Fruit fly (Drosophila melanogaster) whole organism, embryonic: ENCODE data around the gene Cpr92A.

Source experiments
- Antp ChIP-seq: fragments of 200-800 bp; sonication (Bioruptor generic); optimal IDR thresholded peaks from 3 replicates; lab custom pipeline; 2016; ENCODE audit warnings: missing biosample characterization, missing genetic modification characterization
- Asciz ChIP-seq: fragments of 200-800 bp; sonication (Bioruptor generic); optimal IDR thresholded peaks from 2 replicates; lab custom pipeline; 2017; ENCODE audit warnings: missing biosample characterization, mild to moderate bottlenecking, missing genetic modification characterization, missing genetic modification reagents
- Blimp-1 ChIP-seq: fragments of 200-800 bp; sonication (Bioruptor generic); optimal IDR thresholded peaks from 3 replicates; lab custom pipeline; 2018; ENCODE audit warnings: missing biosample characterization, missing genetic modification characterization, mild to moderate bottlenecking, moderate library complexity, missing genetic modification reagents
- BtbVII ChIP-seq: fragments of 200-800 bp; sonication (Bioruptor generic); optimal IDR thresholded peaks from 3 replicates; lab custom pipeline; 2017; ENCODE audit warnings: missing biosample characterization, mild to moderate bottlenecking, missing genetic modification characterization
- CG10959 ChIP-seq: fragments of 200-800 bp; sonication (Bioruptor generic); IDR thresholded peaks from 2 replicates; pipeline ENCODE4 v1.3.6; 2022; ENCODE audit warnings: missing biosample characterization, missing genetic modification characterization
- CG11695 ChIP-seq: fragments of 200-800 bp; sonication (Bioruptor generic); IDR thresholded peaks from 3 replicates; pipeline ENCODE4 v1.3.6; 2022; ENCODE audit warnings: missing biosample characterization, missing genetic modification characterization
- CG1233 ChIP-seq: fragments of 200-800 bp; sonication (Bioruptor generic); optimal IDR thresholded peaks from 4 replicates; lab custom pipeline; 2018; ENCODE audit warnings: missing biosample characterization, mild to moderate bottlenecking, missing genetic modification characterization
- CG14050 ChIP-seq: fragments of 200-800 bp; sonication (Bioruptor generic); IDR thresholded peaks from 3 replicates; pipeline ENCODE4 v1.3.6; 2022; ENCODE audit warnings: missing biosample characterization, missing genetic modification characterization
- CG1529 ChIP-seq: fragments of 200-800 bp; sonication (Bioruptor generic); optimal IDR thresholded peaks from 3 replicates; lab custom pipeline; 2018; ENCODE audit warnings: missing biosample characterization, missing genetic modification characterization
- CG16779 ChIP-seq: fragments of 200-800 bp; sonication (Bioruptor generic); IDR thresholded peaks from 2 replicates; pipeline ENCODE4 v1.3.6; 2022; ENCODE audit warnings: missing biosample characterization, missing genetic modification characterization
- CG16815 ChIP-seq: fragments of 200-800 bp; sonication (Bioruptor generic); optimal IDR thresholded peaks from 3 replicates; lab custom pipeline; 2017; ENCODE audit warnings: missing biosample characterization, mild to moderate bottlenecking, missing genetic modification characterization
- CG17328 ChIP-seq: fragments of 200-800 bp; sonication (Bioruptor generic); IDR thresholded peaks from 2 replicates; pipeline ENCODE4 v1.3.6; 2022; ENCODE audit warnings: missing biosample characterization, missing genetic modification characterization
- CG17385 ChIP-seq: fragments of 200-800 bp; sonication (Bioruptor generic); optimal IDR thresholded peaks from 3 replicates; lab custom pipeline; 2018; ENCODE audit warnings: missing biosample characterization, mild to moderate bottlenecking, missing genetic modification characterization
- CG1832 ChIP-seq: fragments of 200-800 bp; sonication (Bioruptor generic); optimal IDR thresholded peaks from 2 replicates; lab custom pipeline; 2017; ENCODE audit warnings: missing biosample characterization, mild to moderate bottlenecking, missing genetic modification characterization, inconsistent platforms
- CG2678 ChIP-seq: fragments of 200-800 bp; sonication (Bioruptor generic); optimal IDR thresholded peaks from 3 replicates; lab custom pipeline; 2019; ENCODE audit warnings: missing biosample characterization, mild to moderate bottlenecking, missing genetic modification characterization, moderate library complexity
- CG34224 ChIP-seq: fragments of 200-800 bp; sonication (Bioruptor generic); IDR thresholded peaks from 3 replicates; pipeline ENCODE4 v1.3.6; 2022; ENCODE audit warnings: missing biosample characterization, missing genetic modification characterization; ENCODE audit not compliant: partially characterized antibody
- CG3838 ChIP-seq: fragments of 200-800 bp; sonication (Bioruptor generic); optimal IDR thresholded peaks from 3 replicates; lab custom pipeline; 2016; ENCODE audit warnings: missing biosample characterization, missing genetic modification characterization
- CG3847 ChIP-seq: fragments of 200-800 bp; sonication (Bioruptor generic); IDR thresholded peaks from 2 replicates; pipeline ENCODE4 v1.3.6; 2022; ENCODE audit warnings: missing biosample characterization, missing genetic modification characterization
- CG4820 ChIP-seq: fragments of 200-800 bp; sonication (Bioruptor generic); optimal IDR thresholded peaks from 3 replicates; lab custom pipeline; 2016; ENCODE audit warnings: missing biosample characterization, missing genetic modification characterization
- CG9727 ChIP-seq: fragments of 200-800 bp; sonication (Bioruptor generic); optimal IDR thresholded peaks from 3 replicates; lab custom pipeline; 2017; ENCODE audit warnings: missing biosample characterization, mild to moderate bottlenecking, missing genetic modification characterization
- Dip2 ChIP-seq: fragments of 200-800 bp; sonication (Bioruptor generic); IDR thresholded peaks from 2 replicates; pipeline ENCODE4 v1.3.6; 2022; ENCODE audit warnings: missing biosample characterization, missing genetic modification characterization
- Dip3 ChIP-seq: fragments of 200-800 bp; sonication (Bioruptor generic); optimal IDR thresholded peaks from 3 replicates; lab custom pipeline; 2016; ENCODE audit warnings: missing biosample characterization, missing genetic modification characterization
- Dp ChIP-seq: fragments of 200-800 bp; sonication (Bioruptor generic); optimal IDR thresholded peaks from 2 replicates; lab custom pipeline; 2018; ENCODE audit warnings: missing biosample characterization, mild to moderate bottlenecking, missing genetic modification characterization, moderate library complexity
- Ets65A ChIP-seq: fragments of 200-800 bp; sonication (Bioruptor generic); peaks from one replicate; lab custom pipeline; 2016; ENCODE audit warnings: missing biosample characterization, missing genetic modification characterization
- GATAe ChIP-seq: fragments of 200-800 bp; sonication (Bioruptor generic); conservative IDR thresholded peaks from 2 replicates; pipeline ENCODE4 v1.3.6; 2022; ENCODE audit warnings: missing biosample characterization, missing genetic modification characterization
- Hey ChIP-seq: fragments of 200-800 bp; sonication (Bioruptor generic); optimal IDR thresholded peaks from 3 replicates; lab custom pipeline; 2018; ENCODE audit warnings: missing biosample characterization, mild to moderate bottlenecking, missing genetic modification characterization
- Hr51 ChIP-seq, 2 experiments: fragments of 200-800 bp; sonication (Bioruptor generic); optimal IDR thresholded peaks; 2 replicates in 1 of 2; 3 replicates in 1 of 2; lab custom pipeline; 2016 to 2018; ENCODE audit warnings: missing biosample characterization in 2 of 2, missing genetic modification characterization in 2 of 2, mild to moderate bottlenecking in 1 of 2, moderate library complexity in 1 of 2
- Med ChIP-seq: fragments of 200-800 bp; sonication (Bioruptor generic); peaks from one replicate; lab custom pipeline; 2016; ENCODE audit warnings: missing biosample characterization, missing genetic modification characterization, mild to moderate bottlenecking, inconsistent platforms, moderate library complexity
- NC2β ChIP-seq: fragments of 200-800 bp; sonication (Bioruptor generic); optimal IDR thresholded peaks from 2 replicates; lab custom pipeline; 2016; ENCODE audit warnings: missing biosample characterization, missing genetic modification characterization
- PHDP ChIP-seq: fragments of 200-800 bp; sonication (Bioruptor generic); optimal IDR thresholded peaks from 3 replicates; lab custom pipeline; 2018; ENCODE audit warnings: missing biosample characterization, mild to moderate bottlenecking, missing genetic modification characterization, moderate library complexity
- Xrp1 ChIP-seq: fragments of 200-800 bp; sonication (Bioruptor generic); IDR thresholded peaks from 2 replicates; pipeline ENCODE4 v1.3.6; 2022; ENCODE audit warnings: missing biosample characterization, missing genetic modification characterization
- al ChIP-seq: fragments of 200-800 bp; sonication (Bioruptor generic); IDR thresholded peaks from 2 replicates; pipeline ENCODE4 v1.3.6; 2022; ENCODE audit warnings: missing biosample characterization, missing genetic modification characterization
- ap ChIP-seq: fragments of 200-800 bp; sonication (Bioruptor generic); IDR thresholded peaks from 2 replicates; pipeline ENCODE4 v1.3.6; 2022; ENCODE audit warnings: missing biosample characterization, missing genetic modification characterization
- ato ChIP-seq: fragments of 200-800 bp; sonication (Bioruptor generic); IDR thresholded peaks from 2 replicates; pipeline ENCODE4 v1.3.6; 2022; ENCODE audit warnings: missing biosample characterization, missing genetic modification characterization; ENCODE audit not compliant: partially characterized antibody
- btn ChIP-seq: fragments of 200-800 bp; sonication (Bioruptor generic); optimal IDR thresholded peaks from 2 replicates; lab custom pipeline; 2016; ENCODE audit warnings: missing biosample characterization, missing genetic modification characterization
- chinmo ChIP-seq: fragments of 200-800 bp; sonication (Bioruptor generic); IDR thresholded peaks from 4 replicates; pipeline ENCODE4 v1.3.6; 2022; ENCODE audit warnings: missing biosample characterization, missing genetic modification characterization; ENCODE audit not compliant: partially characterized antibody
- en ChIP-seq: fragments of 200-800 bp; sonication (Bioruptor generic); optimal IDR thresholded peaks from 2 replicates; lab custom pipeline; 2016; ENCODE audit warnings: missing biosample characterization, missing genetic modification characterization
- fd102C ChIP-seq: fragments of 200-800 bp; sonication (Bioruptor generic); optimal IDR thresholded peaks from 2 replicates; lab custom pipeline; 2018; ENCODE audit warnings: missing biosample characterization, mild to moderate bottlenecking, missing genetic modification characterization, moderate library complexity
- gro ChIP-seq: fragments of 200-800 bp; sonication (Bioruptor generic); optimal IDR thresholded peaks from 2 replicates; lab custom pipeline; 2016; ENCODE audit warnings: missing biosample characterization, missing genetic modification characterization
- inv ChIP-seq: fragments of 200-800 bp; sonication (Bioruptor generic); IDR thresholded peaks from 2 replicates; pipeline ENCODE4 v1.3.6; 2022; ENCODE audit warnings: missing biosample characterization, missing genetic modification characterization; ENCODE audit not compliant: partially characterized antibody
- kni ChIP-seq: fragments of 200-800 bp; sonication (Bioruptor generic); optimal IDR thresholded peaks from 3 replicates; lab custom pipeline; 2017; ENCODE audit warnings: mild to moderate bottlenecking, missing biosample characterization, missing genetic modification reagents, missing genetic modification characterization
- lab ChIP-seq: fragments of 200-800 bp; sonication (Bioruptor generic); optimal IDR thresholded peaks from 3 replicates; lab custom pipeline; 2017; ENCODE audit warnings: missing biosample characterization, missing genetic modification characterization, mild to moderate bottlenecking, moderate library complexity, missing genetic modification reagents
- luna ChIP-seq: fragments of 200-800 bp; sonication (Bioruptor generic); optimal IDR thresholded peaks from 2 replicates; lab custom pipeline; 2016; ENCODE audit warnings: missing biosample characterization, missing genetic modification characterization
- pnt ChIP-seq: fragments of 200-800 bp; sonication (Bioruptor generic); optimal IDR thresholded peaks from 3 replicates; lab custom pipeline; 2016; ENCODE audit warnings: missing biosample characterization, missing genetic modification characterization
- pzg ChIP-seq: fragments of 200-800 bp; sonication (Bioruptor generic); optimal IDR thresholded peaks from 3 replicates; lab custom pipeline; 2018; ENCODE audit warnings: missing biosample characterization, mild to moderate bottlenecking, missing genetic modification characterization, moderate library complexity
- run ChIP-seq: fragments of 200-800 bp; sonication (Bioruptor generic); optimal IDR thresholded peaks from 3 replicates; lab custom pipeline; 2018; ENCODE audit warnings: missing biosample characterization, mild to moderate bottlenecking, missing genetic modification characterization
- sima ChIP-seq: fragments of 200-800 bp; sonication (Bioruptor generic); optimal IDR thresholded peaks from 2 replicates; lab custom pipeline; 2016; ENCODE audit warnings: missing biosample characterization, missing genetic modification characterization
- slp2 ChIP-seq: fragments of 200-800 bp; sonication (Bioruptor generic); optimal IDR thresholded peaks from 2 replicates; lab custom pipeline; 2016; ENCODE audit warnings: missing biosample characterization, missing genetic modification characterization
- stwl ChIP-seq: fragments of 200-800 bp; sonication (Bioruptor generic); optimal IDR thresholded peaks from 3 replicates; lab custom pipeline; 2018; ENCODE audit warnings: missing biosample characterization, mild to moderate bottlenecking, missing genetic modification characterization, moderate library complexity
- zfh1 ChIP-seq: fragments of 200-800 bp; sonication (Bioruptor generic); IDR thresholded peaks from 3 replicates; pipeline ENCODE4 v1.3.6; 2022; ENCODE audit warnings: missing biosample characterization, missing genetic modification characterization
- zfh2 ChIP-seq: fragments of 200-800 bp; sonication (Bioruptor generic); optimal IDR thresholded peaks from 2 replicates; lab custom pipeline; 2016; ENCODE audit warnings: missing biosample characterization, missing genetic modification characterization

Cpr92A gene

dm6 chr3R:19642893-19643270, 44.1 kb upstream of the Cpr92A start (continued):
- TF ChIP-seq zfh1 (GFP tag; lab: Robert Waterston, UW): peak; percentile 42; the same call in 1 of the 3 replicates
- TF ChIP-seq GATAe: no peak
- no peak for TF ChIP-seq CG11695 (GFP tag; lab: Robert Waterston, UW)
- 0 out of 2 replicates have a peak, but pooled peaks have one; percentile 11 for TF ChIP-seq Xrp1 (GFP tag; lab: Robert Waterston, UW)
- TF ChIP-seq slp2 (GFP tag; lab: Kevin White, UChicago): no peak
- TF ChIP-seq kni: no peak
- TF ChIP-seq zfh2 (GFP tag; lab: Kevin White, UChicago): no peak
- TF ChIP-seq fd102C (GFP tag; lab: Kevin White, UChicago): no peak
- TF ChIP-seq CG16779 (GFP tag; lab: Robert Waterston, UW): no peak
- TF ChIP-seq CG3847 (GFP tag; lab: Robert Waterston, UW): 0 out of 2 replicates have a peak, but pooled peaks have one; percentile 12
- TF ChIP-seq NC2β (GFP tag; lab: Kevin White, UChicago): no peak
- TF ChIP-seq CG4820 (GFP tag; lab: Kevin White, UChicago): no peak
- peak; percentile 36 for TF ChIP-seq pzg (GFP tag; lab: Kevin White, UChicago)
- TF ChIP-seq Dip3 (GFP tag; lab: Kevin White, UChicago): no peak
- TF ChIP-seq PHDP (tag; lab: Kevin White, UChicago): no peak
- no peak for TF ChIP-seq en
- no peak for TF ChIP-seq ap
- no peak for TF ChIP-seq CG9727 (GFP tag; lab: Kevin White, UChicago)
- peak; percentile 53 for TF ChIP-seq inv (GFP tag; lab: Robert Waterston, UW)
- no peak for TF ChIP-seq Antp (GFP tag; lab: Kevin White, UChicago)
- TF ChIP-seq CG1233: no peak
- no peak for TF ChIP-seq CG2678
- TF ChIP-seq CG1529: no peak
- no peak for TF ChIP-seq Asciz (GFP tag; lab: Kevin White, UChicago)
- TF ChIP-seq CG10959 (GFP tag; lab: Robert Waterston, UW): no peak
- TF ChIP-seq sima: no peak
- no peak for TF ChIP-seq CG16815 (GFP tag; lab: Kevin White, UChicago)
- no peak for TF ChIP-seq CG17328 (GFP tag; lab: Robert Waterston, UW)
- TF ChIP-seq ato (GFP tag; lab: Robert Waterston, UW): peak; percentile 76
- TF ChIP-seq CG17385 (GFP tag; lab: Kevin White, UChicago): no peak
- TF ChIP-seq Dip2 (GFP tag; lab: Robert Waterston, UW): no peak
- no peak for TF ChIP-seq Hey (tag; lab: Kevin White, UChicago)
- TF ChIP-seq Dp: peak; percentile 47
- TF ChIP-seq Med (GFP tag; lab: Kevin White, UChicago): no peak
- TF ChIP-seq al: no peak
- peak; percentile 80; the same call in 3 of the 4 replicates for TF ChIP-seq chinmo (GFP tag; lab: Robert Waterston, UW)
- TF ChIP-seq luna (GFP tag; lab: Kevin White, UChicago): no peak
- peak; percentile 21 for TF ChIP-seq lab (GFP tag; lab: Kevin White, UChicago)
- no peak for TF ChIP-seq CG14050 (GFP tag; lab: Robert Waterston, UW)
- no peak for TF ChIP-seq btn
- no peak for TF ChIP-seq CG3838 (GFP tag; lab: Kevin White, UChicago)
- TF ChIP-seq pnt (GFP tag; lab: Kevin White, UChicago): no peak
- no peak for TF ChIP-seq CG1832 (GFP tag; lab: Kevin White, UChicago)
- TF ChIP-seq Hr51 (GFP tag; optimal IDR thresholded peaks at IDR 0.05; lab: Kevin White, UChicago): no peak
- no peak for TF ChIP-seq Ets65A
- peak; percentile 19 for TF ChIP-seq gro
- no peak for TF ChIP-seq BtbVII (GFP tag; lab: Kevin White, UChicago)
- TF ChIP-seq CG34224 (GFP tag; lab: Robert Waterston, UW): peak; percentile 62
- no peak for TF ChIP-seq Blimp-1 (GFP tag; lab: Kevin White, UChicago)
- no peak for TF ChIP-seq run (tag; lab: Kevin White, UChicago)
- TF ChIP-seq stwl (tag; lab: Kevin White, UChicago): peak; percentile 97
